Worm (Caenorhabditis elegans): ENCODE results near the gene F36G3.3.

ce11 chrX:9805426-9805825, 6.8 kb downstream of the F36G3.3 start:
- TF ChIP-seq mdl-1 (tag; optimal IDR thresholded peaks at IDR 0.05) (no peak), ZK546.5 (tag; optimal IDR thresholded peaks at IDR 0.05) (no peak), ama-1 (optimal IDR thresholded peaks at IDR 0.05) (no peak), nhr-129 (tag; optimal IDR thresholded peaks at IDR 0.05) (no peak), lin-11 (tag; optimal IDR thresholded peaks at IDR 0.05) (no peak), nhr-21 (tag; optimal IDR thresholded peaks at IDR 0.05) (no peak), elt-1 (tag; optimal IDR thresholded peaks at IDR 0.05) (no peak), mbf-1 (tag; optimal IDR thresholded peaks at IDR 0.05) (no peak), zag-1 (tag; optimal IDR thresholded peaks at IDR 0.05) (no peak), fos-1 (tag; optimal IDR thresholded peaks at IDR 0.05) (no peak), nhr-11 (tag; optimal IDR thresholded peaks at IDR 0.05) (no peak), blmp-1 (tag; optimal IDR thresholded peaks at IDR 0.05; ENCODE audit: insufficient read depth) (no peak), mab-5 (tag; optimal IDR thresholded peaks at IDR 0.05) (no peak)
